Fruit fly (Drosophila melanogaster) whole organism: ENCODE data around the gene corn.

Source experiments
- EcR ChIP-seq, 2 experiments: fragments of >200 bp; optimal IDR thresholded peaks; 2 replicates each; lab custom pipeline; 2017; ENCODE audit warnings: missing biosample characterization in 2 of 2, missing genetic modification characterization in 2 of 2, missing genetic modification reagents in 2 of 2
- pan ChIP-seq: fragments of >200 bp; optimal IDR thresholded peaks from 2 replicates; lab custom pipeline; 2017

DNA sequence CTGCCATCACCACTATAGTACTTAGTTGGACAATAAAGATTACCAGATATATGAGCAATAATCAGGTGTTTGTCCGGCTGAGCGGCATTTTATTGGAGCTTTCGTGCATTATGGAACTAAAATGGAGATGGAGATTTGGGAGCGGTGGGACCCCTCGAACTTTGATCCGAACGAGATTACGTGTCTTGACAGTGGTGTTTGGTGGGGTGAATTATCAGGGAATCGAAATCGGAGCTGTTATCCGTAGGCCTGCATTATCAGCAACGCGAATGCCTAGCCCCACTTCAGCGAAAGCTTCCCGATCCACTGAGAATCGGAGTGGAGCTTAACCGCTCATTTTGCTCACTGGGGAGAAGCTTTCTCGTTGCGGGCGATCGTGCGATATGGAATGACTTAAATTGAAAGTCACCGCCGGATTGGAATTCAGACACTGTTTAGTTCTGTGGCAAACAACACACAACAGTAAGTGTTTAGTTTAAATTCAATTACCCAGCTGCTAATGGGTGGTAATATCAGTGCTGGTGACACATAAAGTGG is 25.4 kb downstream of the corn start, which contains the start of gene Acbp2:
- TF ChIP-seq pan (no peak), EcR (GFP tag; optimal IDR thresholded peaks at IDR 0.05; lab: Kevin White, UChicago) (no peak)
